Fruit fly (Drosophila melanogaster) whole organism, adult: ENCODE data around the gene CG10195.

Experiments
- CG11617 ChIP-seq: fragments of 200-800 bp; sonication (Bioruptor generic); optimal IDR thresholded peaks from 2 replicates; lab custom pipeline; 2017; ENCODE audit warnings: mild to moderate bottlenecking, missing biosample characterization, missing genetic modification reagents, missing genetic modification characterization
- CG12768 ChIP-seq: fragments of 200-800 bp; sonication (Bioruptor generic); optimal IDR thresholded peaks from 2 replicates; lab custom pipeline; 2017; ENCODE audit warnings: missing biosample characterization, missing genetic modification characterization, mild to moderate bottlenecking, moderate library complexity, missing genetic modification reagents
- CG14711 ChIP-seq: fragments of 200-800 bp; sonication (Bioruptor generic); optimal IDR thresholded peaks from 2 replicates; lab custom pipeline; 2018; ENCODE audit warnings: missing biosample characterization, mild to moderate bottlenecking, missing genetic modification characterization, moderate library complexity
- CG1620 ChIP-seq: fragments of 200-800 bp; sonication (Bioruptor generic); optimal IDR thresholded peaks from 2 replicates; lab custom pipeline; 2016; ENCODE audit warnings: missing biosample characterization, missing genetic modification characterization
- CG33017 ChIP-seq: fragments of 200-800 bp; sonication (Bioruptor generic); optimal IDR thresholded peaks from 2 replicates; lab custom pipeline; 2018; ENCODE audit warnings: missing biosample characterization, mild to moderate bottlenecking, missing genetic modification characterization, moderate library complexity
- CG5204 ChIP-seq: fragments of 200-800 bp; sonication (Bioruptor generic); optimal IDR thresholded peaks from 2 replicates; lab custom pipeline; 2016; ENCODE audit warnings: missing biosample characterization, missing genetic modification characterization
- CG7045 ChIP-seq: fragments of 200-800 bp; sonication (Bioruptor generic); optimal IDR thresholded peaks from 2 replicates; lab custom pipeline; 2017; ENCODE audit warnings: missing biosample characterization, mild to moderate bottlenecking, missing genetic modification characterization
- CG7101 ChIP-seq: fragments of 200-800 bp; sonication (Bioruptor generic); optimal IDR thresholded peaks from 2 replicates; lab custom pipeline; 2018; ENCODE audit warnings: missing biosample characterization, mild to moderate bottlenecking, missing genetic modification characterization, moderate library complexity
- Clk ChIP-seq: fragments of 200-800 bp; sonication (Bioruptor generic); optimal IDR thresholded peaks from 2 replicates; lab custom pipeline; 2017; ENCODE audit warnings: missing biosample characterization, missing genetic modification characterization
- Crg-1 ChIP-seq: fragments of 200-800 bp; sonication (Bioruptor generic); optimal IDR thresholded peaks from 2 replicates; lab custom pipeline; 2016; ENCODE audit warnings: missing biosample characterization, missing genetic modification characterization
- Hr96 ChIP-seq: fragments of 200-800 bp; sonication (Bioruptor generic); optimal IDR thresholded peaks from 2 replicates; lab custom pipeline; 2016; ENCODE audit warnings: missing biosample characterization, missing genetic modification characterization
- Mnt ChIP-seq: fragments of 200-800 bp; sonication (Bioruptor generic); optimal IDR thresholded peaks from 2 replicates; lab custom pipeline; 2016; ENCODE audit warnings: missing biosample characterization, mild to moderate bottlenecking, missing genetic modification characterization
- bab1 ChIP-seq: fragments of 200-800 bp; sonication (Bioruptor generic); optimal IDR thresholded peaks from 3 replicates; lab custom pipeline; 2019; ENCODE audit warnings: missing biosample characterization, mild to moderate bottlenecking, missing genetic modification characterization, moderate library complexity
- cic ChIP-seq: fragments of 200-800 bp; sonication (Bioruptor generic); optimal IDR thresholded peaks from 2 replicates; lab custom pipeline; 2017; ENCODE audit warnings: missing biosample characterization, mild to moderate bottlenecking, missing genetic modification characterization, moderate library complexity
- cnc ChIP-seq, 2 experiments: fragments of >200 bp; optimal IDR thresholded peaks; 2 replicates each; lab custom pipeline; 2017
- kay ChIP-seq: fragments of 200-800 bp; sonication (Bioruptor generic); peaks from one replicate; lab custom pipeline; 2016; ENCODE audit warnings: missing biosample characterization, missing genetic modification characterization, borderline replicate concordance
- ovo ChIP-seq: fragments of 200-800 bp; sonication (Bioruptor generic); optimal IDR thresholded peaks from 2 replicates; lab custom pipeline; 2016; ENCODE audit warnings: missing biosample characterization, missing genetic modification characterization
- pad ChIP-seq: fragments of 200-800 bp; sonication (Bioruptor generic); optimal IDR thresholded peaks from 3 replicates; lab custom pipeline; 2017; ENCODE audit warnings: missing biosample characterization, missing genetic modification characterization, mild to moderate bottlenecking, moderate library complexity, missing genetic modification reagents
- tj ChIP-seq: fragments of 200-800 bp; sonication (Bioruptor generic); optimal IDR thresholded peaks from 3 replicates; lab custom pipeline; 2017; ENCODE audit warnings: missing biosample characterization, mild to moderate bottlenecking, missing genetic modification characterization, moderate library complexity
- toe ChIP-seq: fragments of 200-800 bp; sonication (Bioruptor generic); optimal IDR thresholded peaks from 2 replicates; lab custom pipeline; 2016; ENCODE audit warnings: missing biosample characterization, missing genetic modification characterization

The CG10195 gene

DNA sequence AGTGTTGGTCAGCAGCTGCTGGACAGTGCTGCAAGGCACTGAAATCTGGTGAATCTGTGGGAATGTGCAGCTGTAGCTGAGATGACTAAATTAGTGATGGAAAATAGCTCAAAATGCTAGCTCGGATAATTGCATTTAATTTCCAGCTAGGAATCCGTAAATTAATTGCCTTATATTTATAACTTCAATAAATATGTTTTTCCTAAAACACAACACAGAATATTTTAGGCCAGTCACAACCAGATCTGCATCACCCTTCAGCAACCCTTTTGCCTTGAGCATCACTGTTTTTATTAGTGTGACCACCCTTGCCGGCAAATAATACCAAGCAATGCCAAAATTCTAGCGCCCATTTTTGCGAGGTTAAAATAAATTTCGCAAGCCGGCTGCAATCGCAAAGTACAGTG is 39.8 kb downstream of the CG10195 start, which contains the start of gene Hs2st:
Hs2st (minus strand) TSS at position 17 of the 407 bp plus-strand sequence.
- TF ChIP-seq toe (GFP tag; lab: Kevin White, UChicago) (peak; percentile 98), bab1 (peak; percentile 91), CG1620 (GFP tag; lab: Kevin White, UChicago) (peak; percentile 98), tj (GFP tag; lab: Kevin White, UChicago) (peak; percentile 94), Clk (peak; percentile 96), CG7045 (peak; percentile 90), cnc (optimal IDR thresholded peaks at IDR 0.05; lab: Kevin White, UChicago) (no peak), pad (peak; percentile 88), CG7101 (tag; lab: Kevin White, UChicago) (peak; percentile 92), cic (GFP tag; lab: Kevin White, UChicago) (peak; percentile 79), CG33017 (tag; lab: Kevin White, UChicago) (peak; percentile 85), kay (GFP tag; lab: Kevin White, UChicago) (no peak), CG11617 (GFP tag; lab: Kevin White, UChicago) (peak; percentile 95), CG12768 (GFP tag; lab: Kevin White, UChicago) (peak; percentile 95), CG5204 (GFP tag; lab: Kevin White, UChicago) (peak; percentile 96), ovo (peak; percentile 92), Crg-1 (GFP tag; lab: Kevin White, UChicago) (peak; percentile 98), CG14711 (tag; lab: Kevin White, UChicago) (peak; percentile 96), Hr96 (GFP tag; lab: Kevin White, UChicago) (peak; percentile 96), Mnt (GFP tag; lab: Kevin White, UChicago) (peak; percentile 91)

DNA sequence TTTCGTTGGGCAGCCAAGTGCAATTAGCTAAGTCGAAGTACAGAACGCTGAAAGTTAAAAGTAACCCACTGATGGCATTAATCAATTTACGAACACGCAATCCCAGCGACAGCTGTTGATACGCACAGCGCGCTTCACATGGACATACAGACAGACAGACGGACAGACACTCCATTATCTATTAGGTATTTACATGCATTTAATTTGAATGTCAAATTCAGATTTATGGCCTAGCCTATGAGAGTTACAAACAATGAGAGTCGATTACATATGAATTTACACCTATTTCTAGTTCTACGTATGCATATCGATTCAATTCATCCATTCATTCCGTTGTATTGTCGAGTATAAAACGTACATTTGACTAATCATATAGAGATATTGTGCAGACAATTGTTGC is 41.9 kb downstream of the CG10195 start, which contains the start of gene CG10237:
CG10237 (minus strand) TSS at position 101 of the 400 bp plus-strand sequence.
- TF ChIP-seq CG5204 (GFP tag; lab: Kevin White, UChicago) = no peak
- TF ChIP-seq CG12768 (GFP tag; lab: Kevin White, UChicago) = peak; percentile 60

dm6 chr2L:19441791-19442190 is 42.7 kb downstream of the CG10195 start, which contains the start of gene RanGAP:
Gene RanGAP (plus strand): TSS chr2L:19441959.
- TF ChIP-seq CG14711 (tag; lab: Kevin White, UChicago) (no peak), CG7045 (peak; percentile 10), kay (GFP tag; lab: Kevin White, UChicago) (peak; percentile 49)

- TF ChIP-seq CG5204 (GFP tag; lab: Kevin White, UChicago) (peak; percentile 33), tj (GFP tag; lab: Kevin White, UChicago) (peak; percentile 77), CG14711 (tag; lab: Kevin White, UChicago) (no peak)
These were observed 43.2 kb downstream of the CG10195 start for dm6 chr2L:19441339-19441738.

dm6 chr2L:19440732-19441131 is 43.8 kb downstream of the CG10195 start:
- no peak for TF ChIP-seq CG33017 (tag; lab: Kevin White, UChicago)
- peak; percentile 37 for TF ChIP-seq cic (GFP tag; lab: Kevin White, UChicago)
- no peak for TF ChIP-seq CG11617 (GFP tag; lab: Kevin White, UChicago)
- no peak for TF ChIP-seq Mnt (GFP tag; lab: Kevin White, UChicago)
- TF ChIP-seq Hr96 (GFP tag; lab: Kevin White, UChicago) = no peak
- peak; percentile 61 for TF ChIP-seq tj (GFP tag; lab: Kevin White, UChicago)
- no peak for TF ChIP-seq bab1
- TF ChIP-seq Crg-1 (GFP tag; lab: Kevin White, UChicago) = no peak
- no peak for TF ChIP-seq CG12768 (GFP tag; lab: Kevin White, UChicago)
- TF ChIP-seq cnc (optimal IDR thresholded peaks at IDR 0.05; lab: Kevin White, UChicago) = no peak
- no peak for TF ChIP-seq toe (GFP tag; lab: Kevin White, UChicago)
- peak; percentile 4 for TF ChIP-seq CG14711 (tag; lab: Kevin White, UChicago)
- TF ChIP-seq ovo = no peak
- TF ChIP-seq pad = peak; percentile 90
- TF ChIP-seq CG7101 (tag; lab: Kevin White, UChicago) = peak; percentile 9
- no peak for TF ChIP-seq CG5204 (GFP tag; lab: Kevin White, UChicago)
- TF ChIP-seq kay (GFP tag; lab: Kevin White, UChicago) = no peak
- no peak for TF ChIP-seq CG7045
- peak; percentile 20 for TF ChIP-seq CG1620 (GFP tag; lab: Kevin White, UChicago)
- no peak for TF ChIP-seq Clk

DNA sequence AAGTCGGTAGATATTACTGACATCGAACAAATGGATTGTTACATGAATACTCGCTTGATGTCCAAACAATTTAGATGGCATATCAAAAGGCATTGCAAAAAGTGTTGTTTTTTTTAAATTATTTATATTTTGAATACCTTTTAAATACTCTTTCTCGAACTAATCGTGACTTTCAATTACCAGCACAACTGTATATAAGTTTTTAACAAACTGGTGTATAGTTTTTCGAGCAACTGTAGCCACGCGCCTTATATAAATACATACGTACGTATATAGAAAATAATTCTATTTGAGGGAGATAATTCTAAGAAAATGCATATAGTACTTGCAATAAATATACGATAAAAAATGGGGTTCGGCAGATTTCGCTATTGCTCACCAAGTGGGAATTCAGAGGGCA is 44.2 kb downstream of the CG10195 start:
- TF ChIP-seq CG5204 (GFP tag; lab: Kevin White, UChicago) = no peak
- TF ChIP-seq kay (GFP tag; lab: Kevin White, UChicago) = peak; percentile 94
- TF ChIP-seq Mnt (GFP tag; lab: Kevin White, UChicago) = no peak
- TF ChIP-seq CG33017 (tag; lab: Kevin White, UChicago) = no peak

DNA sequence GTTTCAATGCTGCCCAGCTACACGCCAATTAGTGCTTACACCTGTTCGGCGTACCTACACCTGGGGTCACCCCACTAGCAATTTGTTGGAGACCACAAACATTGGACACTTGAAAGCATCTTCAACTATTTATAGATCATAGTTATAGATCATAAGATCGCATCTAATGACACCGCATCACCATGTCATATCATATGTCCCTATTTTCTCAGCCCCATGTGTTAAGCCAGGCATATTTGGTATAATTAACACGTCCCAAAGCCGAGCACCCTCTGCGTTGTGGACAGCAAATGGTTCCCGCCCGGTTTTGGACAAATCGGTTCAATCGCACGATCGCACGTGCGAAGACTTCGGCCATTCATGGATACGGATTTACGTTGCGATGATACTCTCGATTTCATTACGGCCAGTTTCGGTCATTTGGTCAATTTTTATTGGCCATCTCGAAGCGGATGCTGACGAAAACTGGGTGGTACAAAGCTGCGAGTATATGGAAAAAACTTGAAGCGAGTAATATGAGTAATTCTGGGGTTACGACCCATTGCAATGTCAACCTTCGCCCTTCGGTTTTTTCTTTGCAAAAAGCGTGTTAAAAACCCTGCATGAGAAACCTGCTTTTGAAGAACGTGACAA is 44.8 kb downstream of the CG10195 start:
- TF ChIP-seq CG1620 (GFP tag; lab: Kevin White, UChicago) (peak; percentile 5), CG7101 (tag; lab: Kevin White, UChicago) (peak; percentile 22), tj (GFP tag; lab: Kevin White, UChicago) (no peak), Mnt (GFP tag; lab: Kevin White, UChicago) (no peak), cnc (optimal IDR thresholded peaks at IDR 0.05; lab: Kevin White, UChicago) (no peak)
